Fruit fly (Drosophila melanogaster) whole organism, embryonic: ENCODE measurements around the gene CG15431.

Source experiments
- Aef1 ChIP-seq: fragments of 200-800 bp; sonication (Bioruptor generic); IDR thresholded peaks from 3 replicates; pipeline ENCODE4 v1.3.6; 2022; ENCODE audit warnings: missing biosample characterization, missing genetic modification characterization
- Asciz ChIP-seq: fragments of 200-800 bp; sonication (Bioruptor generic); optimal IDR thresholded peaks from 2 replicates; lab custom pipeline; 2017; ENCODE audit warnings: missing biosample characterization, mild to moderate bottlenecking, missing genetic modification characterization, missing genetic modification reagents
- Awh ChIP-seq: fragments of 200-800 bp; sonication (Bioruptor generic); IDR thresholded peaks from 2 replicates; pipeline ENCODE4, ENCODE4 v1.3.6; 2022; ENCODE audit warnings: missing biosample characterization, missing genetic modification characterization
- CG10431 ChIP-seq: fragments of 200-800 bp; sonication (Bioruptor generic); optimal IDR thresholded peaks from 3 replicates; lab custom pipeline; 2018; ENCODE audit warnings: missing biosample characterization, mild to moderate bottlenecking, missing genetic modification characterization
- CG11696 ChIP-seq: fragments of 200-800 bp; sonication (Bioruptor generic); IDR thresholded peaks from 2 replicates; pipeline ENCODE4 v1.3.6; 2022; ENCODE audit warnings: missing biosample characterization, missing genetic modification characterization
- CG12071 ChIP-seq: fragments of 200-800 bp; sonication (Bioruptor generic); optimal IDR thresholded peaks from 3 replicates; lab custom pipeline; 2018; ENCODE audit warnings: missing biosample characterization, mild to moderate bottlenecking, missing genetic modification characterization
- CG15601 ChIP-seq: fragments of 200-800 bp; sonication (Bioruptor generic); optimal IDR thresholded peaks from 3 replicates; lab custom pipeline; 2019; ENCODE audit warnings: missing biosample characterization, mild to moderate bottlenecking, missing genetic modification characterization, moderate library complexity
- CG1647 ChIP-seq: fragments of 200-800 bp; sonication (Bioruptor generic); optimal IDR thresholded peaks from 3 replicates; lab custom pipeline; 2016; ENCODE audit warnings: missing biosample characterization, missing genetic modification characterization
- CG17802 ChIP-seq: fragments of 200-800 bp; sonication (Bioruptor generic); optimal IDR thresholded peaks from 2 replicates; lab custom pipeline; 2018; ENCODE audit warnings: missing biosample characterization, mild to moderate bottlenecking, missing genetic modification characterization, moderate library complexity
- CG2199 ChIP-seq: fragments of 200-800 bp; sonication (Bioruptor generic); IDR thresholded peaks from 3 replicates; pipeline ENCODE4 v1.3.6; 2022; ENCODE audit warnings: missing biosample characterization, missing genetic modification characterization
- CG2678 ChIP-seq: fragments of 200-800 bp; sonication (Bioruptor generic); optimal IDR thresholded peaks from 3 replicates; lab custom pipeline; 2019; ENCODE audit warnings: missing biosample characterization, mild to moderate bottlenecking, missing genetic modification characterization, moderate library complexity
- CG30020 ChIP-seq: fragments of 200-800 bp; optimal IDR thresholded peaks from 2 replicates; lab custom pipeline; 2019; ENCODE audit warnings: missing biosample characterization, mild to moderate bottlenecking, missing genetic modification characterization, moderate library complexity
- CG30431 ChIP-seq: fragments of 200-800 bp; sonication (Bioruptor generic); optimal IDR thresholded peaks from 2 replicates; lab custom pipeline; 2017; ENCODE audit warnings: missing biosample characterization, missing genetic modification characterization
- CG31224 ChIP-seq: fragments of 200-800 bp; sonication (Bioruptor generic); IDR thresholded peaks from 2 replicates; pipeline ENCODE4 v1.3.6; 2022; ENCODE audit warnings: missing biosample characterization, missing genetic modification characterization
- CG31388 ChIP-seq: fragments of 200-800 bp; sonication (Bioruptor generic); optimal IDR thresholded peaks from 2 replicates; lab custom pipeline; 2016; ENCODE audit warnings: missing biosample characterization, missing genetic modification characterization
- CG3407 ChIP-seq: fragments of 200-800 bp; sonication (Bioruptor generic); optimal IDR thresholded peaks from 2 replicates; lab custom pipeline; 2018; ENCODE audit warnings: missing biosample characterization, mild to moderate bottlenecking, missing genetic modification characterization
- CG3726 ChIP-seq: fragments of 200-800 bp; sonication (Bioruptor generic); IDR thresholded peaks from 3 replicates; pipeline ENCODE4, ENCODE4 v1.3.6; 2022; ENCODE audit warnings: missing biosample characterization, missing genetic modification characterization
- CG3838 ChIP-seq: fragments of 200-800 bp; sonication (Bioruptor generic); optimal IDR thresholded peaks from 3 replicates; lab custom pipeline; 2016; ENCODE audit warnings: missing biosample characterization, missing genetic modification characterization
- CG4730 ChIP-seq: fragments of 200-800 bp; sonication (Bioruptor generic); IDR thresholded peaks from 2 replicates; pipeline ENCODE4 v1.3.6; 2022; ENCODE audit warnings: missing biosample characterization, missing genetic modification characterization
- CG5953 ChIP-seq: fragments of 200-800 bp; sonication (Bioruptor generic); IDR thresholded peaks from 2 replicates; pipeline ENCODE4 v1.3.6; 2022; ENCODE audit warnings: missing biosample characterization, missing genetic modification characterization
- CG6854 ChIP-seq: fragments of 200-800 bp; sonication (Bioruptor generic); optimal IDR thresholded peaks from 3 replicates; lab custom pipeline; 2017; ENCODE audit warnings: missing biosample characterization, mild to moderate bottlenecking, missing genetic modification characterization
- CG8290 ChIP-seq, 3 experiments: fragments of 200-800 bp; sonication (Bioruptor generic); optimal IDR thresholded peaks; 2 replicates each; lab custom pipeline; 2016 to 2019; ENCODE audit warnings: missing biosample characterization in 3 of 3, missing genetic modification characterization in 3 of 3, mild to moderate bottlenecking in 2 of 3, moderate library complexity in 1 of 3
- Dfd ChIP-seq, 2 experiments: fragments of >200 bp; optimal IDR thresholded peaks; 2 replicates each; lab custom pipeline; 2017; ENCODE audit warnings: missing biosample characterization in 2 of 2, missing genetic modification characterization in 2 of 2
- Dll ChIP-seq: fragments of 200-800 bp; sonication (Bioruptor generic); IDR thresholded peaks from 4 replicates; pipeline ENCODE4 v1.3.6; 2022; ENCODE audit warnings: missing biosample characterization, missing genetic modification characterization; ENCODE audit not compliant: partially characterized antibody
- Dref ChIP-seq: fragments of 200-800 bp; sonication (Bioruptor generic); IDR thresholded peaks from 2 replicates; pipeline ENCODE4 v1.3.6; 2022; ENCODE audit warnings: missing biosample characterization, missing genetic modification characterization
- Ets97D ChIP-seq: fragments of 200-800 bp; sonication (Bioruptor generic); optimal IDR thresholded peaks from 3 replicates; lab custom pipeline; 2016; ENCODE audit warnings: missing biosample characterization, missing genetic modification characterization
- Fer2 ChIP-seq: fragments of 200-800 bp; sonication (Bioruptor generic); optimal IDR thresholded peaks from 2 replicates; lab custom pipeline; 2018; ENCODE audit warnings: missing biosample characterization, mild to moderate bottlenecking, missing genetic modification characterization, moderate library complexity
- Kr ChIP-seq: fragments of 200-800 bp; sonication (Bioruptor generic); optimal IDR thresholded peaks from 2 replicates; lab custom pipeline; 2017; ENCODE audit warnings: missing biosample characterization, mild to moderate bottlenecking, missing genetic modification characterization
- Med ChIP-seq: fragments of 200-800 bp; sonication (Bioruptor generic); peaks from one replicate; lab custom pipeline; 2016; ENCODE audit warnings: missing biosample characterization, missing genetic modification characterization, mild to moderate bottlenecking, inconsistent platforms, moderate library complexity
- Oaz ChIP-seq: fragments of 200-800 bp; sonication (Bioruptor generic); IDR thresholded peaks from 2 replicates; pipeline ENCODE4 v1.3.6; 2022; ENCODE audit warnings: missing biosample characterization, missing genetic modification characterization
- YL-1 ChIP-seq: fragments of 200-800 bp; sonication (Bioruptor generic); optimal IDR thresholded peaks from 3 replicates; lab custom pipeline; 2017; ENCODE audit warnings: missing biosample characterization, mild to moderate bottlenecking, missing genetic modification characterization
- ase ChIP-seq: fragments of 200-800 bp; sonication (Bioruptor generic); IDR thresholded peaks from 3 replicates; pipeline ENCODE4 v1.3.6; 2022; ENCODE audit warnings: missing biosample characterization, missing genetic modification characterization
- btn ChIP-seq: fragments of 200-800 bp; sonication (Bioruptor generic); optimal IDR thresholded peaks from 2 replicates; lab custom pipeline; 2016; ENCODE audit warnings: missing biosample characterization, missing genetic modification characterization
- caup ChIP-seq: fragments of 200-800 bp; sonication (Bioruptor generic); optimal IDR thresholded peaks from 3 replicates; lab custom pipeline; 2017; ENCODE audit warnings: missing biosample characterization, mild to moderate bottlenecking, missing genetic modification characterization, moderate library complexity; ENCODE audit not compliant: severe bottlenecking
- dmrt11E ChIP-seq: fragments of 200-800 bp; sonication (Bioruptor generic); optimal IDR thresholded peaks from 3 replicates; lab custom pipeline; 2018; ENCODE audit warnings: missing biosample characterization, mild to moderate bottlenecking, missing genetic modification characterization, moderate library complexity
- exex ChIP-seq: fragments of 200-800 bp; sonication (Bioruptor generic); optimal IDR thresholded peaks from 4 replicates; lab custom pipeline; 2018; ENCODE audit warnings: missing biosample characterization, mild to moderate bottlenecking, missing genetic modification characterization, moderate library complexity
- eyg ChIP-seq: fragments of 200-800 bp; sonication (Bioruptor generic); optimal IDR thresholded peaks from 3 replicates; lab custom pipeline; 2016; ENCODE audit warnings: missing biosample characterization, missing genetic modification characterization
- insv ChIP-seq, 2 experiments: fragments of 200-800 bp; sonication (Bioruptor generic); optimal IDR thresholded peaks; 3 replicates each; lab custom pipeline; 2016 to 2018; ENCODE audit warnings: missing biosample characterization in 2 of 2, missing genetic modification characterization in 2 of 2
- inv ChIP-seq: fragments of 200-800 bp; sonication (Bioruptor generic); IDR thresholded peaks from 2 replicates; pipeline ENCODE4 v1.3.6; 2022; ENCODE audit warnings: missing biosample characterization, missing genetic modification characterization; ENCODE audit not compliant: partially characterized antibody
- maf-S ChIP-seq: fragments of 200-800 bp; sonication (Bioruptor generic); optimal IDR thresholded peaks from 2 replicates; lab custom pipeline; 2016; ENCODE audit warnings: missing biosample characterization, missing genetic modification characterization
- onecut ChIP-seq: fragments of 200-800 bp; sonication (Bioruptor generic); IDR thresholded peaks from 2 replicates; pipeline ENCODE4 v1.3.6; 2022; ENCODE audit warnings: missing biosample characterization, missing genetic modification characterization
- pho ChIP-seq: fragments of 200-800 bp; sonication (Bioruptor generic); optimal IDR thresholded peaks from 2 replicates; lab custom pipeline; 2016; ENCODE audit warnings: missing biosample characterization, missing genetic modification characterization
- pita ChIP-seq: fragments of 200-800 bp; sonication (Bioruptor generic); optimal IDR thresholded peaks from 2 replicates; lab custom pipeline; 2017; ENCODE audit warnings: missing biosample characterization, mild to moderate bottlenecking, missing genetic modification characterization
- repo ChIP-seq: fragments of 200-800 bp; sonication (Bioruptor generic); optimal IDR thresholded peaks from 2 replicates; lab custom pipeline; 2016; ENCODE audit warnings: missing biosample characterization, missing genetic modification characterization
- rib ChIP-seq: fragments of 200-800 bp; sonication (Bioruptor generic); IDR thresholded peaks from 2 replicates; pipeline ENCODE4 v1.3.6; 2022; ENCODE audit warnings: missing biosample characterization, missing genetic modification characterization
- sob ChIP-seq: fragments of 200-800 bp; sonication (Bioruptor generic); IDR thresholded peaks from 2 replicates; pipeline ENCODE4 v1.3.6; 2022; ENCODE audit warnings: missing biosample characterization, missing genetic modification characterization
- wdn ChIP-seq: fragments of 200-800 bp; sonication (Bioruptor generic); IDR thresholded peaks from 2 replicates; pipeline ENCODE4 v1.3.6; 2022; ENCODE audit warnings: missing biosample characterization, missing genetic modification characterization

The CG15431 gene

DNA sequence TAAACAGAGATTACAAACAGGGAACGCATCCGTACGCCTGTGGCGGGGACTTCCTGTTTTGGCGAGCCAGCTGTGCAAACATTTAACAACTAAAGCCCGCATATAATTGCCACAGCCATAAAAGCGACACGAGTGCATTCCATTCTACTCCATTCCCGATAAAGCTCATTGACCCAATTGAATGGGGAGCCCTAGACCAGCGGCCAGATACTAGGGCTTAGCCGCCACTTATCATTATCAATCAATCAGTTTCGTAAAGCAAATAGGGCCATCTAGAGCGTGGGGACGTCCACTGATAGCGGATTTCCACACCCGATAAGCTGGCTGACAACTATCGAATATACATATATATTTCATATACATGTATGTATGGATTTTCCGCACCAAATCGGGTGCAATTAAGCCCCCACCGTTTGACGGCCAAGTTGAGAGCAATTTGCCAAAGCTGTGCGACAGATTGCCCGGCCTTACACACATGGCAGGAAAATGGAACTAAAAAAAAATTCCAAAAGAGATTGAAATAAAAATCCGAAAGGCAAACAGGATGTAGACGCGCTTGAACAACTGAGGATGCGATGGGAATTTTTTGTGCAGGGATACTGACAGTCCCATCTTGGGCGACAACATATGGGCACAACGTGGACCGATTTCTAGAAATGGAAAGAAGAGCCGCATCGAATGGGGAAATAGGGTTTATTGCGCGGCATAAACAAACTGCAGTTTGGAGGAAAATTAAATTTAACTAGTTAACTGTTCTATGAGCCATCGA lies 68.1 kb downstream of the CG15431 start (continued):
- TF ChIP-seq Aef1 (GFP tag; lab: Robert Waterston, UW): no peak
- no peak for TF ChIP-seq Fer2 (tag; lab: Kevin White, UChicago)
- no peak for TF ChIP-seq CG3838 (GFP tag; lab: Kevin White, UChicago)
- TF ChIP-seq Kr (GFP tag; lab: Kevin White, UChicago): no peak
- TF ChIP-seq CG12071 (GFP tag; lab: Kevin White, UChicago): no peak
- peak; percentile 28 for TF ChIP-seq CG15601 (tag; lab: Kevin White, UChicago)
- TF ChIP-seq exex: peak; percentile 44
- no peak for TF ChIP-seq rib (GFP tag; lab: Robert Waterston, UW)

DNA sequence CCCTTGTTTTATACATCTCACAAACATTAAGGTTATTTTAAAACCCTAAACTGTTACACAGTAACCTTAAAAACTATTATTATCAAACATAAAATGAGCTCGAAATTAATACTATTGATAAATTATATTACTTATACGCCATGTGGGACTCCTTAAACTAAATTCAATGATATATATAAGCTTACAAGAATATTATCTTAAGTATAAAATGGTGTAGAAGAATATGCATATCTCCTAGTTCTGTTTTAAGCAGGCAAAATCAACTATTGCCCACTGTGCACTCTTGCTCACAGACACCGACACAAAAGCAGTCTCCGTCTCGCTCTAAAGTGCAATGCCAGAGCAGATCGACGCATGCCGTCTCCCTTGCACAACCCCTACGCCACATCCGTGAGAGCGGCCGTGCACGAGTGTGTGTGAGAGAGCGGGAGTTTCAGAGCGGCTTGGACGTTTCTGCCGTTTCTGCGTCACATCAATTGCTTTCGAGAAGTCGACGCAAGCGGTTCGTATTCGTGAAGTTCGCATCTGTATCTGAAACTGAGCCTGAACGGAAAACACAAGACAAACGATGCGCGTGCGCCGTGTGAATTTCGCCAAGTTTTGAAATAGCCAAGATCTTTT lies 69.5 kb downstream of the CG15431 start:
- TF ChIP-seq Dfd (GFP tag; optimal IDR thresholded peaks at IDR 0.05; lab: Kevin White, UChicago) (no peak), ase (GFP tag; lab: Robert Waterston, UW) (no peak), CG5953 (no peak), YL-1 (GFP tag; lab: Kevin White, UChicago) (peak; percentile 19), CG30431 (no peak), caup (GFP tag; lab: Kevin White, UChicago) (no peak), CG2678 (tag; lab: Kevin White, UChicago) (peak; percentile 76), CG31388 (GFP tag; lab: Kevin White, UChicago) (no peak), insv (GFP tag; optimal IDR thresholded peaks at IDR 0.05; lab: Kevin White, UChicago) (peak in 1 of 2 experiments; percentile 24), pho (GFP tag; lab: Kevin White, UChicago) (no peak), inv (GFP tag; lab: Robert Waterston, UW) (no peak), CG30020 (tag; lab: Kevin White, UChicago) (peak; percentile 45), Med (peak; percentile 81), sob (GFP tag; lab: Robert Waterston, UW) (no peak), CG11696 (no peak), btn (no peak), pita (no peak), CG4730 (GFP tag; lab: Robert Waterston, UW) (no peak), Awh (GFP tag; lab: Robert Waterston, UW) (peak; percentile 33; the same call in 1 of the 2 replicates), CG8290 (GFP tag; optimal IDR thresholded peaks at IDR 0.05; lab: Kevin White, UChicago) (peak; percentile 28), CG8290 (tag; optimal IDR thresholded peaks at IDR 0.05; lab: Kevin White, UChicago) (peak; percentile 11 to 57), CG3407 (peak; percentile 66), Asciz (peak; percentile 7), CG3726 (GFP tag; lab: Robert Waterston, UW) (0 out of 3 replicates have a peak, but pooled peaks have one; percentile 13), CG10431 (GFP tag; lab: Kevin White, UChicago) (peak; percentile 12), Dref (no peak), CG6854 (no peak), CG17802 (tag; lab: Kevin White, UChicago) (no peak), eyg (GFP tag; lab: Kevin White, UChicago) (no peak), CG31224 (GFP tag; lab: Robert Waterston, UW) (no peak), CG2199 (GFP tag; lab: Robert Waterston, UW) (peak; percentile 88; the same call in 2 of the 3 replicates), repo (no peak), maf-S (GFP tag; lab: Kevin White, UChicago) (no peak), CG1647 (no peak), wdn (GFP tag; lab: Robert Waterston, UW) (no peak), Dll (GFP tag; lab: Robert Waterston, UW) (0 out of 4 replicates have a peak, but pooled peaks have one; percentile 37), dmrt11E (tag; lab: Kevin White, UChicago) (peak; percentile 93), onecut (GFP tag; lab: Robert Waterston, UW) (peak; percentile 48; the same call in 1 of the 2 replicates), Oaz (no peak), CG3838 (GFP tag; lab: Kevin White, UChicago) (no peak), Ets97D (GFP tag; lab: Kevin White, UChicago) (no peak)
